Worm (Caenorhabditis elegans) whole organism, L2 larva: ENCODE measurements around the gene Y50D4B.4.

Experiments used
- C34F6.9 ChIP-seq: fragments of 150-350 bp; optimal IDR thresholded peaks from 2 replicates; lab custom pipeline; 2014; ENCODE audit warnings: missing biosample characterization, missing genetic modification characterization
- F13H6.1 ChIP-seq: sonication (generic microtip); optimal IDR thresholded peaks from 2 replicates; lab custom pipeline; 2016; ENCODE audit warnings: missing genetic modification characterization, missing compliant biosample characterization
- Y55F3AM.14 ChIP-seq: fragments of 200-800 bp; sonication (Bioruptor generic); optimal IDR thresholded peaks from 2 replicates; lab custom pipeline; 2018; ENCODE audit warnings: mild to moderate bottlenecking, missing genetic modification characterization, missing compliant biosample characterization
- ama-1 ChIP-seq: fragments of 150-350 bp; optimal IDR thresholded peaks from 2 replicates; lab custom pipeline; 2018; ENCODE audit warnings: inconsistent platforms
- blmp-1 ChIP-seq: sonication (generic microtip); optimal IDR thresholded peaks from 2 replicates; lab custom pipeline; 2017; ENCODE audit warnings: missing genetic modification characterization, mild to moderate bottlenecking, missing compliant biosample characterization, antibody characterized with exemption, moderate library complexity; ENCODE audit not compliant: insufficient read depth
- ceh-16 ChIP-seq: fragments of 150-350 bp; optimal IDR thresholded peaks from 2 replicates; lab custom pipeline; 2014; ENCODE audit warnings: missing biosample characterization, missing genetic modification characterization
- ceh-82 ChIP-seq: fragments of 150-350 bp; optimal IDR thresholded peaks from 2 replicates; lab custom pipeline; 2014; ENCODE audit warnings: missing biosample characterization, missing genetic modification characterization
- crh-2 ChIP-seq: sonication (generic microtip); optimal IDR thresholded peaks from 2 replicates; lab custom pipeline; 2017; ENCODE audit warnings: missing biosample characterization, missing genetic modification characterization
- dmd-4 ChIP-seq: sonication (generic microtip); optimal IDR thresholded peaks from 2 replicates; lab custom pipeline; 2017; ENCODE audit warnings: missing biosample characterization, missing genetic modification characterization
- elt-1 ChIP-seq: fragments of 150-350 bp; optimal IDR thresholded peaks from 2 replicates; lab custom pipeline; 2014; ENCODE audit warnings: missing biosample characterization, missing genetic modification characterization
- elt-3 ChIP-seq: sonication (generic microtip); optimal IDR thresholded peaks from 2 replicates; lab custom pipeline; 2017; ENCODE audit warnings: missing biosample characterization, missing genetic modification characterization
- fos-1 ChIP-seq: fragments of 150-350 bp; optimal IDR thresholded peaks from 2 replicates; lab custom pipeline; 2014; ENCODE audit warnings: missing biosample characterization, missing genetic modification characterization
- gmeb-1 ChIP-seq: fragments of 150-350 bp; optimal IDR thresholded peaks from 2 replicates; lab custom pipeline; 2014; ENCODE audit warnings: missing biosample characterization, missing genetic modification characterization
- lin-11 ChIP-seq: fragments of 150-350 bp; sonication (generic microtip); optimal IDR thresholded peaks from 2 replicates; lab custom pipeline; 2014; ENCODE audit warnings: missing biosample characterization, missing genetic modification characterization, inconsistent platforms, mixed read lengths
- lin-13 ChIP-seq: fragments of 150-350 bp; optimal IDR thresholded peaks from 2 replicates; lab custom pipeline; 2014; ENCODE audit warnings: missing biosample characterization, missing genetic modification reagents, missing genetic modification characterization
- lsy-2 ChIP-seq, 2 experiments: fragments of 150-350 bp in 1 of 2; sonication (generic microtip) in 1 of 2; optimal IDR thresholded peaks; 2 replicates each; lab custom pipeline; 2014 to 2017; ENCODE audit warnings: missing biosample characterization in 2 of 2, missing genetic modification characterization in 2 of 2
- mab-5 ChIP-seq: fragments of 150-350 bp; optimal IDR thresholded peaks from 2 replicates; lab custom pipeline; 2014; ENCODE audit warnings: missing biosample characterization, missing genetic modification characterization
- mbf-1 ChIP-seq: sonication (generic microtip); optimal IDR thresholded peaks from 2 replicates; lab custom pipeline; 2017; ENCODE audit warnings: missing biosample characterization, missing genetic modification characterization
- mdl-1 ChIP-seq, 2 experiments: fragments of 150-350 bp in 1 of 2; sonication (generic microtip) in 1 of 2; optimal IDR thresholded peaks; 2 replicates each; lab custom pipeline; 2017; ENCODE audit warnings: missing biosample characterization in 2 of 2, missing genetic modification characterization in 2 of 2
- nhr-10 ChIP-seq: sonication (generic microtip); optimal IDR thresholded peaks from 2 replicates; lab custom pipeline; 2017; ENCODE audit warnings: missing biosample characterization, missing genetic modification characterization
- nhr-11 ChIP-seq: fragments of 150-350 bp; optimal IDR thresholded peaks from 2 replicates; lab custom pipeline; 2014; ENCODE audit warnings: missing biosample characterization, missing genetic modification characterization
- nhr-129 ChIP-seq: fragments of 150-350 bp; optimal IDR thresholded peaks from 2 replicates; lab custom pipeline; 2014; ENCODE audit warnings: missing biosample characterization, missing genetic modification characterization
- nhr-25 ChIP-seq: fragments of 150-350 bp; sonication (generic microtip); optimal IDR thresholded peaks from 3 replicates; lab custom pipeline; 2014; ENCODE audit warnings: missing biosample characterization, missing genetic modification characterization
- peb-1 ChIP-seq: fragments of 150-350 bp; optimal IDR thresholded peaks from 2 replicates; lab custom pipeline; 2014; ENCODE audit warnings: missing biosample characterization, missing genetic modification characterization
- sem-4 ChIP-seq: fragments of 150-350 bp; optimal IDR thresholded peaks from 2 replicates; lab custom pipeline; 2014; ENCODE audit warnings: missing biosample characterization, missing genetic modification reagents, missing genetic modification characterization
- skn-1 ChIP-seq: sonication (generic microtip); optimal IDR thresholded peaks from 2 replicates; lab custom pipeline; 2017; ENCODE audit warnings: missing biosample characterization, missing genetic modification characterization
- snpc-4 ChIP-seq: fragments of 150-350 bp; optimal IDR thresholded peaks from 2 replicates; lab custom pipeline; 2014; ENCODE audit warnings: missing biosample characterization, missing genetic modification characterization
- unc-39 ChIP-seq: fragments of 150-350 bp; optimal IDR thresholded peaks from 2 replicates; lab custom pipeline; 2014; ENCODE audit warnings: missing biosample characterization, missing genetic modification characterization
- unc-55 ChIP-seq: fragments of 150-350 bp; sonication (generic microtip); optimal IDR thresholded peaks from 3 replicates; lab custom pipeline; 2014; ENCODE audit warnings: missing biosample characterization, missing genetic modification reagents, missing genetic modification characterization
- zag-1 ChIP-seq: fragments of 150-350 bp; optimal IDR thresholded peaks from 2 replicates; lab custom pipeline; 2014; ENCODE audit warnings: missing biosample characterization, missing genetic modification characterization
- ztf-11 ChIP-seq: sonication (generic microtip); optimal IDR thresholded peaks from 2 replicates; lab custom pipeline; 2017; ENCODE audit warnings: missing biosample characterization, missing genetic modification characterization
- ztf-4 ChIP-seq: fragments of 150-350 bp; optimal IDR thresholded peaks from 2 replicates; lab custom pipeline; 2014; ENCODE audit warnings: missing biosample characterization, missing genetic modification characterization

Y50D4B.4 gene

DNA sequence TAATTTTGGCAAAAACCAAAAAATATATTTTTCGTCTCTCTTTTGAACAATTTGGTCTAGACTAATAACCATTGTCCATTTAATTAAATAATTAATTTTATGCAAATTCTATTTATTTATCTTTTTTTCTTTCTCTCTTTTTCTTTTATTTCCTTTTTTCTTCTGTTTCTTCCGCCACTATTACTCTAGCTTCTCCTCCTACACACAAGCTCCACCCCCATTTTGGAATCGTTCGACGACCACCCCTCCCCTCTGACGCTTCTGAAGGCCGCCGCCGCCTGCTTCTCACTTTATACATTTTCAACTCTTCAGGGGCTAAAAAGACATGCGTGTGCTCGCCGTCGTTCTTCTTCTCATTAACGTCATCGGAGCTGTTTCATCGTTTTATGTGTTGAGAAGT lies 17.5 kb upstream of the Y50D4B.4 start, which contains the start of gene K10C9.1:
Gene K10C9.1, plus strand, starts transcription at position 301 of the 400 bp plus-strand sequence.
- TF ChIP-seq nhr-10 (tag; lab: Kevin White, UChicago) (no peak), unc-39 (tag; lab: Kevin White, UChicago) (no peak), nhr-129 (tag; lab: Kevin White, UChicago) (no peak), C34F6.9 (no peak), lin-13 (GFP tag; lab: Kevin White, UChicago) (no peak), peb-1 (tag; lab: Kevin White, UChicago) (no peak), skn-1 (tag; lab: Kevin White, UChicago) (no peak), nhr-11 (tag; lab: Kevin White, UChicago) (no peak), dmd-4 (tag; lab: Kevin White, UChicago) (no peak), unc-55 (GFP tag; lab: Kevin White, UChicago) (no peak), crh-2 (tag; lab: Kevin White, UChicago) (no peak), ceh-16 (tag; lab: Kevin White, UChicago) (no peak)
- TF ChIP-seq, all 48 proteins: peak for 0

ce11 chrV:1084016-1084415 lies 8.4 kb upstream of the Y50D4B.4 start, which contains the start of gene Y50D4B.6:
Y50D4B.6 (plus strand) TSS chrV:1084316.
- TF ChIP-seq mab-5 (tag; lab: Kevin White, UChicago), result no peak
- TF ChIP-seq nhr-11 (tag; lab: Kevin White, UChicago), result no peak
- no peak for TF ChIP-seq elt-3 (tag; lab: Kevin White, UChicago)
- no peak for TF ChIP-seq ztf-11 (tag; lab: Kevin White, UChicago)
- TF ChIP-seq blmp-1, result no peak
- TF ChIP-seq F13H6.1 (tag; lab: Kevin White, UChicago), result no peak
- no peak for TF ChIP-seq C34F6.9

DNA sequence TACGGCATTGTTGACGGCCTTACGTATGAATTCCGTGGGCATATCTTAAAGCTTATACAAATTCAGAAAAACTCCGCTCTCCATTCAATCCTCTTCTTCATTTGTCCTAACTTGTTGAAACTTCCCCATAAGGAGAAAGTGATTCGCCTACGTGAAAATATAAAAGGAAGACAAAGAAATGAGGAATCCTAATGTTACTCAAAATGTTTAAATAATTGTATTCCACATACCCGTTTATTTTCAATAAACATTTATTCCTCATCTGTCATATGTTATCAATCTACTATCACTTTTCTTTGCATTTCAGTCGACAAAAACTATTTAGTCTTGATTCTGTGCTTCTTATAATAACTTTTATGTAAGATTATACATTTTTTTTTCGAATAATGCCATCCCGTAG lies 4.5 kb upstream of the Y50D4B.4 start, which contains the start of gene clec-203:
Gene clec-203, plus strand, starts transcription at position 301 of the 400 bp plus-strand sequence.
- TF ChIP-seq gmeb-1 (tag; lab: Kevin White, UChicago), result no peak
- no peak for TF ChIP-seq elt-3 (tag; lab: Kevin White, UChicago)
- no peak for TF ChIP-seq mab-5 (tag; lab: Kevin White, UChicago)
- TF ChIP-seq lin-11 (tag; lab: Kevin White, UChicago), result no peak
- no peak for TF ChIP-seq mbf-1 (tag; lab: Kevin White, UChicago)
- no peak for TF ChIP-seq elt-1
- no peak for TF ChIP-seq ztf-4 (tag; lab: Kevin White, UChicago)
- TF ChIP-seq peb-1 (tag; lab: Kevin White, UChicago), result no peak
- no peak for TF ChIP-seq ceh-82 (tag; lab: Kevin White, UChicago)
- TF ChIP-seq sem-4, result no peak
- no peak for TF ChIP-seq Y55F3AM.14 (GFP tag; lab: Kevin White, UChicago)
- no peak for TF ChIP-seq ama-1
- no peak for TF ChIP-seq ceh-16 (tag; lab: Kevin White, UChicago)

DNA sequence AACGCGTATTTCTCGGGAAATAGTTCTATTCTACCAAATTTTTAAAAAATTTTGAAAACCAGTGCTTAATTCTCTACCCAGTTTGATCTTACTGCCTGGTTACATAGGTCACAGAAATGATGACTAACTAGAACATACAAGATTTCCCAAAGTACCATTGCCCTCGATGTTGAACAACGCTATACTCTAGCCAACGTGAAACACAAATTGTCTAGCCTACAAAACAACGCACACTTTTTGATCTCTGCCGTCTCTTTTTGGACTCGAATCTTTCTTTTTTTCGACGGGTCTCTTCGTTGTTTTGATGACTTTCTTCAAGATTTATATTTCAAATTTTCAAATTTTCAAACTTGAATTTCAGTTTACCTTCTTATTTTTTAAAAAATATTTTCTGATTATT lies 7.8 kb downstream of the Y50D4B.4 start, which contains the start of gene Y50D4B.2:
Gene Y50D4B.2, plus strand, starts transcription at position 301 of the 400 bp plus-strand sequence.
- TF ChIP-seq mdl-1 (tag; optimal IDR thresholded peaks at IDR 0.05; lab: Kevin White, UChicago), result no peak
- TF ChIP-seq nhr-10 (tag; lab: Kevin White, UChicago), result no peak

ce11 chrV:1102569-1102968 lies 10.1 kb downstream of the Y50D4B.4 start:
- TF ChIP-seq ama-1 (no peak), ztf-11 (tag; lab: Kevin White, UChicago) (no peak), nhr-25 (tag; lab: Kevin White, UChicago) (no peak), lin-13 (GFP tag; lab: Kevin White, UChicago) (no peak), fos-1 (tag; lab: Kevin White, UChicago) (no peak), blmp-1 (no peak), elt-3 (tag; lab: Kevin White, UChicago) (no peak), nhr-10 (tag; lab: Kevin White, UChicago) (no peak), lin-11 (tag; lab: Kevin White, UChicago) (no peak), lsy-2 (tag; optimal IDR thresholded peaks at IDR 0.05; lab: Kevin White, UChicago) (no peak), zag-1 (tag; lab: Kevin White, UChicago) (no peak), unc-39 (tag; lab: Kevin White, UChicago) (no peak), gmeb-1 (tag; lab: Kevin White, UChicago) (no peak), snpc-4 (tag; lab: Kevin White, UChicago) (no peak), mab-5 (tag; lab: Kevin White, UChicago) (no peak), mbf-1 (tag; lab: Kevin White, UChicago) (no peak), C34F6.9 (no peak), dmd-4 (tag; lab: Kevin White, UChicago) (no peak), Y55F3AM.14 (GFP tag; lab: Kevin White, UChicago) (no peak)
- TF ChIP-seq, all 48 proteins: peak for 0
